Fruit fly (Drosophila melanogaster): ENCODE results near the gene Rrp47.

dm6 chrX:15910570-15910969, 34.1 kb upstream of the Rrp47 start, which contains the start of gene Lrp4:
- TF ChIP-seq psq (optimal IDR thresholded peaks at IDR 0.05) (no peak), usp (GFP tag; optimal IDR thresholded peaks at IDR 0.05) (no peak), pan (optimal IDR thresholded peaks at IDR 0.05) (no peak), CG8478 (optimal IDR thresholded peaks at IDR 0.05) (no peak)

Data from whole organism.